Fruit fly (Drosophila melanogaster) Kc167 (cell line): ENCODE results near the gene Polr2H.

Experiments used
- Myc ChIP-seq: fragments of >200 bp; optimal IDR thresholded peaks from 2 replicates; lab custom pipeline; 2017; ENCODE audit warnings: missing external identifiers
- Sin3A ChIP-seq: fragments of >200 bp; optimal IDR thresholded peaks from 2 replicates; lab custom pipeline; 2018; ENCODE audit warnings: missing external identifiers
- h ChIP-seq: fragments of >200 bp; optimal IDR thresholded peaks from 3 replicates; lab custom pipeline; 2018; ENCODE audit warnings: missing external identifiers
- psq ChIP-seq: fragments of >200 bp; optimal IDR thresholded peaks from 2 replicates; lab custom pipeline; 2017; ENCODE audit warnings: missing external identifiers
- ttk ChIP-seq: sonication (Bioruptor generic); optimal IDR thresholded peaks from 2 replicates; lab custom pipeline; 2017; ENCODE audit warnings: missing external identifiers

- TF ChIP-seq ttk (no peak), Sin3A (lab: Kevin White, UChicago) (no peak), h (lab: Kevin White, UChicago) (no peak), psq (lab: Kevin White, UChicago) (no peak), Myc (lab: Kevin White, UChicago) (no peak)
Observed at dm6 chr3L:21733387-21733786, 4.7 kb downstream of the Polr2H start, which contains the start of gene CG14568.
